Worm (Caenorhabditis elegans) whole organism, L4/young adult: ENCODE measurements around the gene T05H4.4.

Source experiments
- W03F9.2 ChIP-seq: fragments of 150-350 bp; optimal IDR thresholded peaks from 2 replicates; lab custom pipeline; 2014; ENCODE audit warnings: missing biosample characterization, missing genetic modification characterization
- dao-5 ChIP-seq: sonication (generic microtip); optimal IDR thresholded peaks from 2 replicates; lab custom pipeline; 2016; ENCODE audit warnings: missing genotype, missing genetic modification characterization, moderate library complexity, missing compliant biosample characterization
- him-1 ChIP-seq: sonication (generic microtip); optimal IDR thresholded peaks from 2 replicates; lab custom pipeline; 2016; ENCODE audit warnings: missing genotype, missing genetic modification reagents, missing genetic modification characterization, missing compliant biosample characterization

Gene T05H4.4

DNA sequence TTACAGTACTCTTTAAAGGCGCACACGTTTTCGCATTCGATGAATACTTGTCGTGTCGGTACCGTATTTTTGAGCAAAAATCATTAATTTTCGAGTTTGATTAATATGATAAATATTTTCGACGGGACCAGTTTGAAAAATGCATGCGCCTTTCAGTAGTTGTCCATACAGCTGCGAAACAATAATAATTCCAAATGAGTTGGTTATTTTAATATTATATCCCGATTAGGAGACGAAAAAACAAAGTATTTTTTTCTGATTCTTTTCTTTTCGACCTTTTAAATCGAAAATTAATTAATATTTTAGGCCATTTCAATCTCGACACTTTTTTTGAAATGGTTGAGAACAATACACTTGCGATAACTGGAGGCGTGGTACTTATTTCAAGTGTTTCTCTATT lies at the start of gene T05H4.4:
T05H4.4 (plus strand) TSS at position 301 of the 400 bp plus-strand sequence.
- TF ChIP-seq dao-5 (no peak), W03F9.2 (no peak), him-1 (no peak)

DNA sequence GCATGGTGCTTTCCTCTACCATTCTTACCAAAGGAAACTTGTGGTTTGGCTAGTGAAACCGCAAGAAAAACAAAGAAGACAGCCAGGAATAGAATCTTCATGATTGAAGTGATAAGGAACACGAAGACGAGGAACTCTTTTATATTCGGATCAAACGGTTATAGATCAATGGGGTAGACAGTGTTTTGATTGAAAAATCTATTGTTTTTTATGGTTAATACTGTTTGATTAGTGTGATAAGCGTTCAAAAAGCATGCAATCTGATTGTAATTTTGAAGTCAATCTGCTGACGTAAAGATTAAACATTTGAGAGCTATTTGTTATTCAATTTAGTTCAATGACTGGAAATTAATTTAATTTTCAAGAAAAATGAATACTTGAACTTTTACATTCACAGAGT lies 49.1 kb upstream of the T05H4.4 start, which contains the start of gene F57F4.2:
F57F4.2 (minus strand) TSS at position 101 of the 400 bp plus-strand sequence.
- TF ChIP-seq W03F9.2, result no peak
- TF ChIP-seq dao-5, result no peak
- TF ChIP-seq him-1, result no peak

DNA sequence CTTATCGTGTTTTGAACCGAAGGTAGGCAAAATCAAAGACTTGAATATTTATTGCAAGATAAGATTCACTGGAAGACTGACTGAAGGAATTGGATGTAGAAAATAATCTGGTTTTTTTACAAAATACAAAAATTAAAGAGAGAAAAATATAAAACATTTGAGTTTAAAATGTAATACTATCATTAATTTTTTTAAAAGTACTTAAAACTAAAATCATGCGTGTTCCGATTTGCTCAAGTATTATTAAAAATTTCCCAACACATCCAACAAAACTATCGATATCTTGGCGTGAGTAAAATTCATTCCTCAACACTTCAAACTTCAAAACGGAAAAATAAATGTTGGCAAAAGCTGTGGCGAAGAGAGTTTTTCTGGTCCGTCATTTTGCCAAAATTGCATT lies 48.5 kb upstream of the T05H4.4 start, which contains the start of gene F57F4.1:
F57F4.1 (plus strand) TSS at position 301 of the 400 bp plus-strand sequence.
- TF ChIP-seq W03F9.2 (no peak), him-1 (no peak), dao-5 (no peak)

DNA sequence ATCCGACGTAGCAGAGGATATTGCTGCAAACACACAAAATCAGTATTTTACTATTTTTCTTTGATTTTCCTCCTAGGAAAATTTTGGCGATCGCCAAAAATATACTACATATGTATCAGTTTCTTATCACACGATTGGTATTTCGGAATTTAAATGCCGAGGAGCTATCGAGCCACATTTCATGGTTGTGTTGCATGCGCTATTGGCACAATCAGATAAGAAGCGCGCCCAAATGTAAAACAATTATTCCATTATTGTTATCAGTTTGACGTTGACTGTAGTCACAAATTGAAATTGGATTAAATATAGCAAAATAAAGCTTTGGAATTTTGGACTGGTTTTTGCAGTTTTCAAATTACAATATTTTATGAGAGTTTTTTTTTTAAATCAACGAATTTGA lies 39.8 kb upstream of the T05H4.4 start:
- TF ChIP-seq W03F9.2 (no peak), dao-5 (no peak), him-1 (no peak)

DNA sequence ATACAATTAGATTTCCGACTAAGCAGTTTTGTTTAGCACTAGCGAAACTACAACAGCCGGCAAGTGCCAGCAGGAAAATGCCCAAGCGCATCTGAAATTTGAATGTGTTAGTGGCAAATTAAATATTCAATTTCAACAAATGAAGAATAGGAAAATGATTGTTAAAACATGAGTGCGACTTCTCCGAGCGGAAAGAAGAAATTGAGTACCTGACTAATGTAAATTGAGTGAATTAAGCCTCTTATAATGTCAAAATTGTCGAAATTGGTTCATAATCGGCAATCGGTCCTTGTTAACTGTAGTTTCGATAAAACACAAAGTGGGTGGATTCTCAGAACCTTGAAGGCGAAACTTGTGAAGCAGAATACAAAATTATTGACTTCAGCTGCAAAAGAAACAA lies 38.9 kb upstream of the T05H4.4 start, which contains the start of gene gfi-1:
gfi-1 (minus strand) TSS at position 101 of the 400 bp plus-strand sequence.
- no peak for TF ChIP-seq him-1
- no peak for TF ChIP-seq W03F9.2
- TF ChIP-seq dao-5, result no peak

DNA sequence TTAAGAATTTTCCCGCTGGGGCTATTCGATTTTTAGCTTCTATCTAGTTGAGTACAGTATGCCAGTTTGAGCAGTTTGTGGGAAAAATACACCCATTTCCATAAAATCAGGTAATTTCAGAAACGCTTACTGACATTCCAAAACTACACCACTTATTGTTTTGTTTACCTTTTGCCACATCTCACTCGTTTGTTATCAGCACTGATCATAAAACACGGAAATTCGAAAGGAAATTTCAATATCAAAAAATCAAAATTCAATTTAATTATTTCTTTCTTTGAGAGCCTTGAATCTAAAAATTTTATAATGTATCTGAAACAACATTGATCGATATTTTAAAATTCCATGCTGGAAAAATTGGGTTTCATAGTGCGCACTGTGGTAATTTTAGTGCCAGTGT lies 38.2 kb upstream of the T05H4.4 start:
- TF ChIP-seq W03F9.2 (no peak), dao-5 (no peak), him-1 (no peak)

DNA sequence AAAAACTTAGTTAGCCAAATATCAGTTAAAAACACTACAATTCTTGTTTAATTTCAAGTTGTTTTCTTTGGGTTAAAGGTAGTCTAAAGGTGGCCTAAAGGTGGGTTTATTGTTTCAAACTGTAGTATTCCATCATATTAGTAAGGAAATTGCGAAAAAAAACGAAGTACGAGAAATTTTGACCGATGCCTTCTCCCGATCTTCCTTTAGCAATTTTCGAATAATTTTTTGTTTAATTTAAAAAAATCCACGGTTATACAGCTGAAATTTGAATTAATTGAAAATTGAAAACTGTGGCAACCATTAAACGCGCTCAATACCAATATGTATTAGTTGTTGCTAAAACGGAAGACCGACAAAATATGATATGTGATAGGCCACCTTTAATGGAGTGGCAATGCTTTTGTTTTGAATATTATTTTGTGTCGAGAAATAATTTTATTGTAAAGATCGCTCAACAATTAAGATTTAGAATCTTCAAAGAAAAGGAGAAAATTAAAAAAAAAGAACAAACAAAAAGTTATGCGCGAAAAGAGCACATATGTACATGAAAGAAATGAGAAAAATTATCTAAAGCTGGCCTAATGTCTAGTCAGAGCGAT lies 37.6 kb upstream of the T05H4.4 start:
- no peak for TF ChIP-seq him-1
- TF ChIP-seq W03F9.2, result no peak
- no peak for TF ChIP-seq dao-5

DNA sequence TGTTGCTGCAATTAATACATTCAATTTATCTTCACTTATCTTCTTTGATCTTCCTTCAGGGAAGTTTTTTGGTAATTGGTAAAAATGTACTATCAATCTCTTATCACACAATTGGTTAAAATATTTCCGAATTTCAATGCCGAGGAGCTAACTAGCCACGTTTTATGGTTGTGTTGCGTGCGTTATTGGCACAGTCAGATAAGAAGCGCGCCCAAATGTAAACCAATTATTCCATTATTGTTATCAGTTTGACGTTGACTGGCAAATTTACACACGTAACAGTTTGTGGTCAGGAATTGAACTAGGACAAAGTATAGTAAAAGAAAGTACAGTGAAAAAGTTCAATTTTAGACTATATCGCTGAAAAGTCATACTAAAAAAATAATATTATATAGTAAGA lies 31.1 kb upstream of the T05H4.4 start:
- TF ChIP-seq him-1 (no peak), dao-5 (no peak), W03F9.2 (no peak)

DNA sequence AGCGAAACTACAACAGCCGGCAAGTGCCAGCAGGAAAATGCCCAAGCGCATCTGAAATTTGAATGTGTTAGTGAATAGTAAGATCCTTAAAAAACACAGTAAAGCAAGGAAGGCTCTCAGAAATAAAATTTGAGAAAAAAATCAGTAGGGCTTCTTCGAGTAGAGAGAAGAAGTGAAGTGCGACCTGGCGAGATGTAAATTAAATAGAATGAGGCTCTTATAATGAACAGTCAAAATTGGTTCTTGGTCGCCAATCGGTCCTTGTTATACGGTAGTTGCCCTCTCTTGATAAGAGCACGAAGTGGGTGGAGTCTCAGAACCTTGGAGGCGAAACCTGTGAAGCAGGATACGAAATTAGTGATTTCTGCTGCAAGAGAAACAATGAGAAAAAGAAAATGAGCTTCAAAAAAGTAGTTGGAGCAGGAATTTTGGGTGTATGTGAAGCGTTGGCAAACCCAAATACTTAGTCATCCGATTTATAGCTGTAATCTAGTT lies 29.9 kb upstream of the T05H4.4 start, which contains the start of gene bcf-1:
bcf-1 (minus strand) TSS at position 51 of the 495 bp plus-strand sequence.
- TF ChIP-seq W03F9.2 (no peak), him-1 (no peak), dao-5 (no peak)

DNA sequence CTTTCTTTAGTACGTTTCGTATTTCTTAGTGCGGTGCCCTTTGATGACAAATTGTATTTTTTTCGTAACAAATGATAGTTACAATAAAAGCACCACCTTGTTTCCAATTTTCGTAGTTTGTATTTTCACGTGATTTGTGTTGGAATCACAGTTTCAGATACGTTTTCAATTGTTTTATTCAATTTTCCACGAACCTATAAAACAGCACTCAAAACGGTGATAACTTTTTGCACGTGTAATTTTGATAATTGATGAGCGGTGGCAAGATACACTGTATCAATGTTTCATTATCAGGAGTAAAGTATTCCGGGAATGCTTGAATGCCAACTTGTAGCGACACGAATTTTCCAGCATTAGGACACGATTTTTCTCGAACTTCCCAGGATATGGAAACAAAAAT lies 27.5 kb upstream of the T05H4.4 start:
- TF ChIP-seq dao-5, result no peak
- TF ChIP-seq him-1, result no peak
- TF ChIP-seq W03F9.2, result no peak

DNA sequence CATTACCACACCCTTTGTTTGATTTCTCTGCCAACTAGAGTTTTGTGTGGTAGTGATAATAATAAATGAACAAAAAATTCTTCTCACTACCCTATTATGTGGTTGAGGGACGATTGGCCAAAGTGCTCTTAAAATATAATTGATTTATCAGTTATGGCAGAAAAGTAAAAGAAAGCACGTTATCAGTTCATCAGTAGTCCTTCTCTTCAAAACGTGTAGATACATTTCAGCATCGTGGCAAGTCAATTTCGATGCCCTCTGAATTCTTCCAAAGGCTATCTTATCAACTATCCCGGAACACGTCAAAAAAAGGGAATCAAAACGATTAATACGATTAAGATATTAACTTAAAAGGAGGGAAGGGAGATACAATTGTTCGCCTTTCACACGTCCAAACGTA lies 25.6 kb upstream of the T05H4.4 start:
- TF ChIP-seq dao-5 (no peak), him-1 (no peak), W03F9.2 (no peak)

DNA sequence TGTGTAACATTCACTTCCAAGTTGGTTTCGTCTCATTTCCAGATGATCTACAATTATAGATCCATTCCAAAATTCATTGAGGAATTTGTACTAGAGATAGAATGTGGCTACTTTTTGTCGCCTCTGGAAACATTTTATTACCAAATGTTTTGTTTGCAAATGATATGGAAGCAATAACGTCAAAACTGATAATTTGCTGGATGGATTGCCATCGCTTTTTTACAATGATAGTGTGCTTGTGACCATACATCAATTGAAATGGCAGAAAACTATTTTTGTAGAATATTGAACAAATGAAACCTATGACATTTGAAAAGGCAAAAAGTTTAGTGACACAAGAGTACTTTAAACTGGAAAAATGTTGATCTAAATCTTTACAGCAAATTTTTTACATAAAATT lies 24.2 kb upstream of the T05H4.4 start:
- TF ChIP-seq dao-5 (no peak), W03F9.2 (no peak), him-1 (no peak)

DNA sequence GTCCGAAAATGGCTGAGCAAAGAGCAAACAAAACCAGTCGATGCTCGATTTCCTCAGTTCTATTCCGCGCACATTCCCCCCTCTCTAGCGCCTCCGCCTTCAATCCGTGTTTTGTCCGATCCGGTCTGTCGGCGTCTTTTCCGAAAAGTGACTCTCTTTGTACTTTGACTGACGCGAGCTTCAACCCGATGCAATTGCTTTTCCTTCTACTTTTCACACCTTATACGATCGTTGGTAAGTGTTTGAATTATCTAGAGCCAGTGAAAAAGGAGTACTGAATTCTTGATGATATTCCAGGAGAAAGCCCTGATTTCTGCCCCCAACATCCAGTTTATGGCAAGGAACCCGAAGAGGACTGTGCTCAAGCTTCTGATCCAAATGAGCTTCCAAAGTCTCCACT lies 23.7 kb upstream of the T05H4.4 start, which contains the start of gene cht-6:
cht-6 (plus strand) TSS at position 9 of the 400 bp plus-strand sequence.
- no peak for TF ChIP-seq him-1
- no peak for TF ChIP-seq W03F9.2
- no peak for TF ChIP-seq dao-5

DNA sequence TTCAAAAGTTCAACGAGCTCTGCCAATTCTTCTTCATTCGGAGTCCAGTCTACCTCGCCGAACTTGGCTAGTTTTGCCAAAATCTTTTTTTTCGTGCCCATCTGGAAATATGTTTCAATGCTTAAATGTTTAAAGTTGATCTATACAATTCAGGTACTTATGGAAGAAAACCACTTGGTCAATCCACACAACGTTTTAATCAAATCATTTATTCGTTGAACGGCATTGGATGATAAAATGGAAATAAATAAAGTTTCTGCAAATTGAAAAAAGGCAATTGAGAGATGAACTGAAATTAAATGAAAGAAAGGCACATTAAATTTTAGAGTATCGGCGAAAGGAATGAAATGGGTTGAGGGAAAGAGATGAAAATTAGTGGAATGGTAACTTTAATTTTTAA lies 14.6 kb upstream of the T05H4.4 start, which contains the start of gene urb-1:
urb-1 (minus strand) TSS at position 101 of the 400 bp plus-strand sequence.
- TF ChIP-seq him-1 (no peak), W03F9.2 (no peak), dao-5 (no peak)

DNA sequence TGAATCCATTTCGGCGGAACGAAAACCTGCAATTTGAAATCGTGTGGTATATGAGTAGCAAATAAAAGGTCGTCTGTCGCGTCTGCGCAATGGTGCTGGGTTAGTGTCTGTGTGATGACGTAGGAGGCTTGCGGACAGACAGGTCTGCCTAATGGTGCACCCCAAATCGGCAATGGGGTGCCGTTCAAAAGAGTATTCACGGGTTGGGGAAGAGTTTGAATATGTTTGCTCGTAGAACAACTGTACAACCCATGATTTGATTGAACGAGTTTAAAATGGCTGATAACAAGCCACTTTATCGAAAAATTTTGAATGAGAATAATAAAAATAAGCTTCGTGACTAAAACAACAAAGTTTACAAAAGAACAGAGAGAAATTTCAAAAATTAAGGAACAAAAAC lies 12.8 kb upstream of the T05H4.4 start, which contains the start of gene T05H4.11:
T05H4.11 (minus strand) TSS at position 335 of the 400 bp plus-strand sequence.
- no peak for TF ChIP-seq him-1
- TF ChIP-seq W03F9.2, result no peak
- TF ChIP-seq dao-5, result no peak

DNA sequence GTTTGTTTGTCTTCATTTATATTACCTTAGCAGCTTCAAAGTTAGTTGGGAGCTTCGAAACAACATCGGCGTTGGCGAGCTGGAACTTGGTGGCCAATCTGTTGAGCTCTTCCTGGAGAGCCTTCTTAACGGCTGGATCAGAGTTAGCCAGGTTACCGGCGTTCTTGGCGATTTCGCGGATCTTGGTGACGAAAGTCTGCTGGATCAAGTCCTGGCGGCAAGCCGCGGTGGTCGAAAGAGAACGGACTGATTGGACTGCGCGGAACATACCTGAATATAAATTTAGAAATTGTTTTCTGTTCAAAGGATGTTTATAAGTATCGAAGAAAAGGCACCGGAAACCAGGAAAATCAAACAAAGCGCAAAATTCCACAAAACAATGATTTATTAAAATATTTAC lies 11.9 kb upstream of the T05H4.4 start, which contains the start of gene atp-4:
atp-4 (minus strand) TSS at position 270 of the 400 bp plus-strand sequence.
- TF ChIP-seq him-1 (no peak), W03F9.2 (no peak), dao-5 (no peak)
